Fruit fly (Drosophila melanogaster) whole organism, embryonic: ENCODE data around the gene numb.

ENCODE experiments used
- BEAF-32 ChIP-seq: fragments of 200-800 bp; sonication (Bioruptor generic); optimal IDR thresholded peaks from 3 replicates; lab custom pipeline; 2017; ENCODE audit warnings: missing biosample characterization, missing genetic modification characterization, mild to moderate bottlenecking, moderate library complexity, missing genetic modification reagents
- CG11695 ChIP-seq: fragments of 200-800 bp; sonication (Bioruptor generic); IDR thresholded peaks from 3 replicates; pipeline ENCODE4 v1.3.6; 2022; ENCODE audit warnings: missing biosample characterization, missing genetic modification characterization
- CG11696 ChIP-seq: fragments of 200-800 bp; sonication (Bioruptor generic); IDR thresholded peaks from 2 replicates; pipeline ENCODE4 v1.3.6; 2022; ENCODE audit warnings: missing biosample characterization, missing genetic modification characterization
- CG12942 ChIP-seq: fragments of 200-800 bp; sonication (Bioruptor generic); optimal IDR thresholded peaks from 3 replicates; lab custom pipeline; 2016; ENCODE audit warnings: missing biosample characterization, missing genetic modification characterization
- CG15514 ChIP-seq: fragments of 200-800 bp; sonication (Bioruptor generic); optimal IDR thresholded peaks from 3 replicates; lab custom pipeline; 2017; ENCODE audit warnings: missing biosample characterization, missing genetic modification characterization, mild to moderate bottlenecking, moderate library complexity, missing genetic modification reagents
- CG1602 ChIP-seq: fragments of 200-800 bp; sonication (Bioruptor generic); optimal IDR thresholded peaks from 3 replicates; lab custom pipeline; 2016; ENCODE audit warnings: missing biosample characterization, missing genetic modification characterization
- CG17829 ChIP-seq: fragments of 200-800 bp; optimal IDR thresholded peaks from 2 replicates; lab custom pipeline; 2019; ENCODE audit warnings: missing biosample characterization, mild to moderate bottlenecking, missing genetic modification characterization, moderate library complexity
- CG2875 ChIP-seq: fragments of 200-800 bp; sonication (Bioruptor generic); optimal IDR thresholded peaks from 2 replicates; lab custom pipeline; 2017; ENCODE audit warnings: missing biosample characterization, mild to moderate bottlenecking, missing genetic modification characterization, missing genetic modification reagents
- CG30431 ChIP-seq: fragments of 200-800 bp; sonication (Bioruptor generic); optimal IDR thresholded peaks from 2 replicates; lab custom pipeline; 2017; ENCODE audit warnings: missing biosample characterization, missing genetic modification characterization
- CG31441 ChIP-seq: fragments of 200-800 bp; sonication (Bioruptor generic); IDR thresholded peaks from 2 replicates; pipeline ENCODE4 v1.3.6; 2022; ENCODE audit warnings: missing biosample characterization, missing genetic modification characterization
- CG3163 ChIP-seq: fragments of 200-800 bp; sonication (Bioruptor generic); optimal IDR thresholded peaks from 3 replicates; lab custom pipeline; 2016; ENCODE audit warnings: missing biosample characterization, missing genetic modification characterization
- CG32767 ChIP-seq: fragments of 200-800 bp; sonication (Bioruptor generic); IDR thresholded peaks from 2 replicates; pipeline ENCODE4 v1.3.6; 2022; ENCODE audit warnings: missing biosample characterization, missing genetic modification characterization
- CG5245 ChIP-seq: fragments of 200-800 bp; sonication (Bioruptor generic); optimal IDR thresholded peaks from 3 replicates; lab custom pipeline; 2016; ENCODE audit warnings: missing biosample characterization, missing genetic modification characterization
- CG5953 ChIP-seq: fragments of 200-800 bp; sonication (Bioruptor generic); IDR thresholded peaks from 2 replicates; pipeline ENCODE4 v1.3.6; 2022; ENCODE audit warnings: missing biosample characterization, missing genetic modification characterization
- CG8478 ChIP-seq: fragments of >200 bp; optimal IDR thresholded peaks from 2 replicates; lab custom pipeline; 2018
- CG8924 ChIP-seq: fragments of 200-800 bp; optimal IDR thresholded peaks from 3 replicates; lab custom pipeline; 2019; ENCODE audit warnings: missing biosample characterization, mild to moderate bottlenecking, missing genetic modification characterization, moderate library complexity
- CG9437 ChIP-seq: fragments of 200-800 bp; sonication (Bioruptor generic); optimal IDR thresholded peaks from 2 replicates; lab custom pipeline; 2018; ENCODE audit warnings: missing biosample characterization, mild to moderate bottlenecking, missing genetic modification characterization
- Dip3 ChIP-seq: fragments of 200-800 bp; sonication (Bioruptor generic); optimal IDR thresholded peaks from 3 replicates; lab custom pipeline; 2016; ENCODE audit warnings: missing biosample characterization, missing genetic modification characterization
- ERR ChIP-seq: fragments of 200-800 bp; sonication (Bioruptor generic); optimal IDR thresholded peaks from 2 replicates; lab custom pipeline; 2016; ENCODE audit warnings: missing biosample characterization, missing genetic modification characterization
- Elba2 ChIP-seq: fragments of 200-800 bp; sonication (Bioruptor generic); optimal IDR thresholded peaks from 3 replicates; lab custom pipeline; 2016; ENCODE audit warnings: missing biosample characterization, missing genetic modification characterization
- Gug ChIP-seq: fragments of 200-800 bp; sonication (Bioruptor generic); IDR thresholded peaks from 4 replicates; pipeline ENCODE4 v1.3.6; 2022; ENCODE audit warnings: missing biosample characterization, missing genetic modification characterization
- Mes4 ChIP-seq: fragments of 200-800 bp; sonication (Bioruptor generic); optimal IDR thresholded peaks from 2 replicates; lab custom pipeline; 2016; ENCODE audit warnings: missing biosample characterization, missing genetic modification characterization
- Nf-YA ChIP-seq: fragments of 200-800 bp; sonication (Bioruptor generic); IDR thresholded peaks from 2 replicates; pipeline ENCODE4 v1.3.6; 2022; ENCODE audit warnings: missing biosample characterization, missing genetic modification characterization
- PHDP ChIP-seq: fragments of 200-800 bp; sonication (Bioruptor generic); optimal IDR thresholded peaks from 3 replicates; lab custom pipeline; 2018; ENCODE audit warnings: missing biosample characterization, mild to moderate bottlenecking, missing genetic modification characterization, moderate library complexity
- Xrp1 ChIP-seq: fragments of 200-800 bp; sonication (Bioruptor generic); IDR thresholded peaks from 2 replicates; pipeline ENCODE4 v1.3.6; 2022; ENCODE audit warnings: missing biosample characterization, missing genetic modification characterization
- cas ChIP-seq: fragments of 200-800 bp; sonication (Bioruptor generic); IDR thresholded peaks from 2 replicates; pipeline ENCODE4 v1.3.6; 2022; ENCODE audit warnings: missing biosample characterization, missing genetic modification characterization
- chn ChIP-seq: fragments of 200-800 bp; sonication (Bioruptor generic); optimal IDR thresholded peaks from 2 replicates; lab custom pipeline; 2016; ENCODE audit warnings: missing biosample characterization, missing genetic modification characterization
- crc ChIP-seq: fragments of 200-800 bp; sonication (Bioruptor generic); optimal IDR thresholded peaks from 2 replicates; lab custom pipeline; 2016; ENCODE audit warnings: missing biosample characterization, missing genetic modification characterization
- cwo ChIP-seq: fragments of 200-800 bp; sonication (Bioruptor generic); optimal IDR thresholded peaks from 3 replicates; lab custom pipeline; 2017; ENCODE audit warnings: missing biosample characterization, missing genetic modification characterization, mild to moderate bottlenecking, moderate library complexity, missing genetic modification reagents
- esg ChIP-seq: fragments of 200-800 bp; sonication (Bioruptor generic); conservative IDR thresholded peaks from 2 replicates; pipeline ENCODE4 v1.3.6; 2022; ENCODE audit warnings: missing biosample characterization, missing genetic modification characterization
- eve ChIP-seq, 2 experiments: fragments of >200 bp; optimal IDR thresholded peaks; 2 replicates each; lab custom pipeline; 2017; ENCODE audit warnings: missing biosample characterization in 2 of 2, missing genetic modification characterization in 2 of 2
- grau ChIP-seq: fragments of 200-800 bp; optimal IDR thresholded peaks from 3 replicates; lab custom pipeline; 2019; ENCODE audit warnings: missing biosample characterization, mild to moderate bottlenecking, missing genetic modification characterization, moderate library complexity
- gsb ChIP-seq: fragments of 200-800 bp; sonication (Bioruptor generic); IDR thresholded peaks from 2 replicates; pipeline ENCODE4 v1.3.6; 2022; ENCODE audit warnings: missing biosample characterization, missing genetic modification characterization
- ham ChIP-seq: fragments of 200-800 bp; sonication (Bioruptor generic); IDR thresholded peaks from 2 replicates; pipeline ENCODE4 v1.3.6; 2022; ENCODE audit warnings: missing biosample characterization, missing genetic modification characterization
- hb ChIP-seq: fragments of 200-800 bp; sonication (Bioruptor generic); IDR thresholded peaks from 3 replicates; pipeline ENCODE4 v1.3.6; 2022; ENCODE audit warnings: missing biosample characterization, missing genetic modification characterization; ENCODE audit not compliant: partially characterized antibody
- jing ChIP-seq: fragments of 200-800 bp; sonication (Bioruptor generic); optimal IDR thresholded peaks from 2 replicates; lab custom pipeline; 2018; ENCODE audit warnings: missing biosample characterization, mild to moderate bottlenecking, missing genetic modification characterization
- klu ChIP-seq: fragments of 200-800 bp; sonication (Bioruptor generic); IDR thresholded peaks from 2 replicates; pipeline ENCODE4 v1.3.6; 2022; ENCODE audit warnings: missing biosample characterization, missing genetic modification characterization
- lab ChIP-seq: fragments of 200-800 bp; sonication (Bioruptor generic); optimal IDR thresholded peaks from 3 replicates; lab custom pipeline; 2017; ENCODE audit warnings: missing biosample characterization, missing genetic modification characterization, mild to moderate bottlenecking, moderate library complexity, missing genetic modification reagents
- lov ChIP-seq, 2 experiments: fragments of 200-800 bp in 1 of 2; fragments of >200 bp in 1 of 2; sonication (Bioruptor generic) in 1 of 2; IDR thresholded peaks in 1 of 2; optimal IDR thresholded peaks in 1 of 2; 2 replicates in 1 of 2; 3 replicates in 1 of 2; pipeline versions ENCODE4 v1.3.6 to Lab custom; 2017 to 2022; ENCODE audit warnings: missing biosample characterization in 1 of 2, missing genetic modification characterization in 1 of 2
- mirr ChIP-seq: fragments of 200-800 bp; sonication (Bioruptor generic); optimal IDR thresholded peaks from 3 replicates; lab custom pipeline; 2018; ENCODE audit warnings: missing biosample characterization, mild to moderate bottlenecking, missing genetic modification characterization
- pan ChIP-seq, 4 experiments: fragments of >200 bp in 3 of 4; fragments of 200-800 bp in 1 of 4; sonication (Bioruptor generic) in 1 of 4; optimal IDR thresholded peaks in 3 of 4; IDR thresholded peaks in 1 of 4; 2 replicates each; pipeline versions ENCODE4 v1.3.6 to Lab custom; 2017 to 2022; ENCODE audit warnings: missing biosample characterization in 2 of 4, missing genetic modification characterization in 2 of 4, mixed read lengths in 1 of 4
- pita ChIP-seq: fragments of 200-800 bp; sonication (Bioruptor generic); optimal IDR thresholded peaks from 2 replicates; lab custom pipeline; 2017; ENCODE audit warnings: missing biosample characterization, mild to moderate bottlenecking, missing genetic modification characterization
- repo ChIP-seq: fragments of 200-800 bp; sonication (Bioruptor generic); optimal IDR thresholded peaks from 2 replicates; lab custom pipeline; 2016; ENCODE audit warnings: missing biosample characterization, missing genetic modification characterization
- schlank ChIP-seq: fragments of 200-800 bp; sonication (Bioruptor generic); optimal IDR thresholded peaks from 2 replicates; lab custom pipeline; 2018; ENCODE audit warnings: missing biosample characterization, mild to moderate bottlenecking, missing genetic modification characterization
- stwl ChIP-seq: fragments of 200-800 bp; sonication (Bioruptor generic); optimal IDR thresholded peaks from 3 replicates; lab custom pipeline; 2018; ENCODE audit warnings: missing biosample characterization, mild to moderate bottlenecking, missing genetic modification characterization, moderate library complexity
- tll ChIP-seq, 2 experiments: fragments of 200-800 bp in 1 of 2; fragments of >200 bp in 1 of 2; sonication (Bioruptor generic) in 1 of 2; optimal IDR thresholded peaks; 2 replicates each; lab custom pipeline; 2017 to 2019; ENCODE audit warnings: missing biosample characterization in 2 of 2, missing genetic modification characterization in 2 of 2, mild to moderate bottlenecking in 1 of 2, moderate library complexity in 1 of 2
- twi ChIP-seq: fragments of 200-800 bp; optimal IDR thresholded peaks from 2 replicates; lab custom pipeline; 2019; ENCODE audit warnings: missing biosample characterization, mild to moderate bottlenecking, missing genetic modification characterization, moderate library complexity
- zf30C ChIP-seq: fragments of 200-800 bp; sonication (Bioruptor generic); optimal IDR thresholded peaks from 3 replicates; lab custom pipeline; 2018; ENCODE audit warnings: missing biosample characterization, mild to moderate bottlenecking, missing genetic modification characterization

The numb gene

DNA sequence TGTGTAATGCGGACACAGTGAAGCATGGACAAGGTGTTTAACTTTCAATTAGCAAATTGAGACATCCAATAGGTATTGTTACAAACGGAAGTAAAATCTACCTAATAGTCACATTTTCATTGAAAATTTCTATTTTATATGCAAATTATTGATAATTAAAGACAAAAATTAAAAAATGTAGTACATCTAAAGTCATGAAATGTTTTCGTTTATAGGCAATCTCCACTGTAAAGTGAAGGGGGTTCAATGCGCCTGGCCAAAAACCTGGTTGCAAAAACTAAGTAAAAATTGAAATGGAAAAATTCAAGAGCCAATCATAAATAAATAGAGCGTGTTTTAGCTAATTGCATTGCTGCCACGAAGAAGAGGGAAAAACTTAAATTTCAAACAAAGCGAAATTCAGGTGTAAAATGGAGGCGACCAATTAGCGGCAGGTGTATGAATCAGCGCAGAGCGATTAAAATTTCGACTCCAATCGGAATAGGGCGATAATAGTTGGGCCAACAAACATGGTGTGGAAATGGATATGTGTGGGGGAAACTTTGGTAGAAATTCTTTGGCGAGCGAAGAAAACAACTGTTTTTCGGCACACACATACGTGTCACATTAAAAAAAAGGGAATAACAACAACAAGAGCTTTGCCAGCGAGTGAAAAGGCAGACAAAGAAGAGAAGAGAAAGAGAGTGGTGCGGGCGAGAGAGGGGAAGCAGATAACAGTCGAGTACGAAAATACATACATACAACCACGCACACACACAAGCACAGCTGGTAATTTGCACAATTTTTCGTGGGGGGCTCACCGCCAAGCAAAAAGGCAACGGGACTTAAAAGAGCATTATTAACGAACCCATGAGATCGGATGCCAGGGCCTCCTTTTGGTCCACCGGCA is 56.4 kb downstream of the numb start (continued):
- TF ChIP-seq esg, result no peak
- TF ChIP-seq stwl (tag; lab: Kevin White, UChicago), result no peak
- no peak for TF ChIP-seq CG8924 (tag; lab: Kevin White, UChicago)
- TF ChIP-seq gsb (GFP tag; lab: Robert Waterston, UW), result no peak
- TF ChIP-seq ERR, result no peak
- no peak; the same call in 1 of the 2 replicates for TF ChIP-seq CG5953
- peak in 1 of 2 experiments; percentile 89 for TF ChIP-seq eve (GFP tag; optimal IDR thresholded peaks at IDR 0.05; lab: Kevin White, UChicago)
- no peak for TF ChIP-seq CG2875
- no peak for TF ChIP-seq CG8478 (lab: Kevin White, UChicago)
- TF ChIP-seq Gug (GFP tag; lab: Robert Waterston, UW), result no peak; the same call in 3 of the 4 replicates
- TF ChIP-seq BEAF-32 (GFP tag; lab: Kevin White, UChicago), result no peak
- TF ChIP-seq klu (GFP tag; lab: Robert Waterston, UW), result no peak; the same call in 1 of the 2 replicates
- TF ChIP-seq CG12942 (GFP tag; lab: Kevin White, UChicago), result no peak
- TF ChIP-seq CG11695 (GFP tag; lab: Robert Waterston, UW), result peak; percentile 60; the same call in 2 of the 3 replicates
- TF ChIP-seq ham (GFP tag; lab: Robert Waterston, UW), result no peak
- TF ChIP-seq CG17829 (tag; lab: Kevin White, UChicago), result peak; percentile 33
- peak; percentile 51 for TF ChIP-seq CG31441 (GFP tag; lab: Robert Waterston, UW)
- TF ChIP-seq Mes4 (GFP tag; lab: Kevin White, UChicago), result no peak
- TF ChIP-seq crc, result no peak
- no peak for TF ChIP-seq CG5245 (GFP tag; lab: Kevin White, UChicago)
- TF ChIP-seq Xrp1 (GFP tag; lab: Robert Waterston, UW), result peak; percentile 60
- TF ChIP-seq grau (tag; lab: Kevin White, UChicago), result peak; percentile 90
- peak; percentile 41 for TF ChIP-seq PHDP (tag; lab: Kevin White, UChicago)
- TF ChIP-seq tll (GFP tag; optimal IDR thresholded peaks at IDR 0.05; lab: Kevin White, UChicago), result no peak
- TF ChIP-seq CG32767, result 0 out of 2 replicates have a peak, but pooled peaks have one; percentile 22
- peak; percentile 15 for TF ChIP-seq mirr (GFP tag; lab: Kevin White, UChicago)
- TF ChIP-seq repo, result no peak
- TF ChIP-seq Nf-YA (GFP tag; lab: Robert Waterston, UW), result no peak
- TF ChIP-seq chn (GFP tag; lab: Kevin White, UChicago), result no peak
- no peak for TF ChIP-seq CG9437 (GFP tag; lab: Kevin White, UChicago)
- peak; percentile 20 for TF ChIP-seq Elba2 (GFP tag; lab: Kevin White, UChicago)
- TF ChIP-seq jing, result no peak
- no peak for TF ChIP-seq CG3163
- no peak for TF ChIP-seq hb (GFP tag; lab: Robert Waterston, UW)
- TF ChIP-seq lab (GFP tag; lab: Kevin White, UChicago), result peak; percentile 56
- no peak for TF ChIP-seq schlank
- TF ChIP-seq CG11696 (GFP tag; lab: Robert Waterston, UW), result 0 out of 2 replicates have a peak, but pooled peaks have one; percentile 7
- no peak for TF ChIP-seq CG30431 (GFP tag; lab: Kevin White, UChicago)
- no peak for TF ChIP-seq cas
- TF ChIP-seq pan (optimal IDR thresholded peaks at IDR 0.05; lab: Kevin White, UChicago), result no peak
- peak in 1 of 2 experiments; percentile 70 for TF ChIP-seq pan (GFP tag; optimal IDR thresholded peaks at IDR 0.05 in 1 of 2, IDR thresholded peaks at IDR 0.05 in 1 of 2)
- peak; percentile 29 for TF ChIP-seq CG15514
- no peak for TF ChIP-seq twi
- no peak for TF ChIP-seq CG1602 (GFP tag; lab: Kevin White, UChicago)
- TF ChIP-seq zf30C (GFP tag; lab: Kevin White, UChicago), result no peak
- no peak for TF ChIP-seq Dip3 (GFP tag; lab: Kevin White, UChicago)
- peak; percentile 54 for TF ChIP-seq cwo
- TF ChIP-seq lov (optimal IDR thresholded peaks at IDR 0.05; lab: Kevin White, UChicago), result no peak
- TF ChIP-seq lov (GFP tag; IDR thresholded peaks at IDR 0.05; lab: Robert Waterston, UW), result no peak
- TF ChIP-seq pita (GFP tag; lab: Kevin White, UChicago), result no peak
